Worm (Caenorhabditis elegans) whole organism, L4/young adult: ENCODE results near the gene F32A5.4.

Experiments
- W03F9.2 ChIP-seq: fragments of 150-350 bp; optimal IDR thresholded peaks from 2 replicates; lab custom pipeline; 2014; ENCODE audit warnings: missing biosample characterization, missing genetic modification characterization
- dao-5 ChIP-seq: sonication (generic microtip); optimal IDR thresholded peaks from 2 replicates; lab custom pipeline; 2016; ENCODE audit warnings: missing genotype, missing genetic modification characterization, moderate library complexity, missing compliant biosample characterization
- him-1 ChIP-seq: sonication (generic microtip); optimal IDR thresholded peaks from 2 replicates; lab custom pipeline; 2016; ENCODE audit warnings: missing genotype, missing genetic modification reagents, missing genetic modification characterization, missing compliant biosample characterization

- TF ChIP-seq W03F9.2 (tag; lab: Kevin White, UChicago) (no peak), dao-5 (no peak), him-1 (tag; lab: Kevin White, UChicago) (no peak)
Measured at ce11 chrII:7204951-7205350, 24.0 kb upstream of the F32A5.4 start, which contains the start of gene srd-58.
